Fruit fly (Drosophila melanogaster) whole organism, embryonic: ENCODE results near the gene CG5068.

ENCODE experiments used
- C15 ChIP-seq: fragments of 200-800 bp; sonication (Bioruptor generic); IDR thresholded peaks from 3 replicates; pipeline ENCODE4 v1.3.6; 2022; ENCODE audit warnings: missing biosample characterization, missing genetic modification characterization
- CG10321 ChIP-seq: fragments of 200-800 bp; sonication (Bioruptor generic); IDR thresholded peaks from 2 replicates; pipeline ENCODE4 v1.3.6; 2022; ENCODE audit warnings: missing biosample characterization, missing genetic modification characterization
- CG10565 ChIP-seq: fragments of 200-800 bp; sonication (Bioruptor generic); optimal IDR thresholded peaks from 3 replicates; lab custom pipeline; 2016; ENCODE audit warnings: missing biosample characterization, mild to moderate bottlenecking, missing genetic modification characterization
- CG11398 ChIP-seq: fragments of 200-800 bp; sonication (Bioruptor generic); optimal IDR thresholded peaks from 2 replicates; lab custom pipeline; 2016; ENCODE audit warnings: missing biosample characterization, missing genetic modification characterization
- CG12769 ChIP-seq: fragments of 200-800 bp; sonication (Bioruptor generic); optimal IDR thresholded peaks from 2 replicates; lab custom pipeline; 2019; ENCODE audit warnings: missing biosample characterization, mild to moderate bottlenecking, missing genetic modification characterization, moderate library complexity
- CG15479 ChIP-seq: fragments of 200-800 bp; sonication (Bioruptor generic); optimal IDR thresholded peaks from 3 replicates; lab custom pipeline; 2019; ENCODE audit warnings: missing biosample characterization, mild to moderate bottlenecking, missing genetic modification characterization, moderate library complexity
- CG17359 ChIP-seq: fragments of 200-800 bp; sonication (Bioruptor generic); optimal IDR thresholded peaks from 3 replicates; lab custom pipeline; 2018; ENCODE audit warnings: missing biosample characterization, mild to moderate bottlenecking, missing genetic modification characterization, moderate library complexity
- CG1832 ChIP-seq: fragments of 200-800 bp; sonication (Bioruptor generic); optimal IDR thresholded peaks from 2 replicates; lab custom pipeline; 2017; ENCODE audit warnings: missing biosample characterization, mild to moderate bottlenecking, missing genetic modification characterization, inconsistent platforms
- CG2199 ChIP-seq: fragments of 200-800 bp; sonication (Bioruptor generic); IDR thresholded peaks from 3 replicates; pipeline ENCODE4 v1.3.6; 2022; ENCODE audit warnings: missing biosample characterization, missing genetic modification characterization
- CG30020 ChIP-seq: fragments of 200-800 bp; optimal IDR thresholded peaks from 2 replicates; lab custom pipeline; 2019; ENCODE audit warnings: missing biosample characterization, mild to moderate bottlenecking, missing genetic modification characterization, moderate library complexity
- CG30431 ChIP-seq: fragments of 200-800 bp; sonication (Bioruptor generic); optimal IDR thresholded peaks from 2 replicates; lab custom pipeline; 2017; ENCODE audit warnings: missing biosample characterization, missing genetic modification characterization
- CG34224 ChIP-seq: fragments of 200-800 bp; sonication (Bioruptor generic); IDR thresholded peaks from 3 replicates; pipeline ENCODE4 v1.3.6; 2022; ENCODE audit warnings: missing biosample characterization, missing genetic modification characterization; ENCODE audit not compliant: partially characterized antibody
- CG4424 ChIP-seq: fragments of 200-800 bp; sonication (Bioruptor generic); optimal IDR thresholded peaks from 3 replicates; lab custom pipeline; 2016; ENCODE audit warnings: missing biosample characterization, missing genetic modification characterization
- CG6654 ChIP-seq: fragments of 200-800 bp; sonication (Bioruptor generic); optimal IDR thresholded peaks from 2 replicates; lab custom pipeline; 2017; ENCODE audit warnings: missing biosample characterization, mild to moderate bottlenecking, missing genetic modification characterization
- CG6689 ChIP-seq: fragments of 200-800 bp; sonication (Bioruptor generic); IDR thresholded peaks from 2 replicates; pipeline ENCODE4 v1.3.6; 2022; ENCODE audit warnings: missing biosample characterization, missing genetic modification characterization
- CG8359 ChIP-seq: fragments of 200-800 bp; sonication (Bioruptor generic); optimal IDR thresholded peaks from 2 replicates; lab custom pipeline; 2017; ENCODE audit warnings: missing biosample characterization, mild to moderate bottlenecking, missing genetic modification characterization, borderline replicate concordance
- CG8765 ChIP-seq: fragments of 200-800 bp; sonication (Bioruptor generic); IDR thresholded peaks from 2 replicates; pipeline ENCODE4 v1.3.6; 2022; ENCODE audit warnings: missing biosample characterization, missing genetic modification characterization
- Elba2 ChIP-seq: fragments of 200-800 bp; sonication (Bioruptor generic); optimal IDR thresholded peaks from 3 replicates; lab custom pipeline; 2016; ENCODE audit warnings: missing biosample characterization, missing genetic modification characterization
- HLH3B ChIP-seq: fragments of 200-800 bp; sonication (Bioruptor generic); IDR thresholded peaks from 2 replicates; pipeline ENCODE4 v1.3.6; 2022; ENCODE audit warnings: missing biosample characterization, missing genetic modification characterization
- Hand ChIP-seq: fragments of 200-800 bp; sonication (Bioruptor generic); optimal IDR thresholded peaks from 2 replicates; lab custom pipeline; 2017; ENCODE audit warnings: mild to moderate bottlenecking, missing biosample characterization, missing genetic modification reagents, missing genetic modification characterization
- HmgD ChIP-seq: fragments of 200-800 bp; sonication (Bioruptor generic); optimal IDR thresholded peaks from 3 replicates; lab custom pipeline; 2016; ENCODE audit warnings: missing biosample characterization, missing genetic modification characterization
- Jarid2 ChIP-seq: fragments of 200-800 bp; sonication (Bioruptor generic); optimal IDR thresholded peaks from 3 replicates; lab custom pipeline; 2017; ENCODE audit warnings: mild to moderate bottlenecking, missing biosample characterization, missing genetic modification reagents, missing genetic modification characterization
- Mad ChIP-seq: fragments of 200-800 bp; sonication (Bioruptor generic); optimal IDR thresholded peaks from 2 replicates; lab custom pipeline; 2016; ENCODE audit warnings: missing biosample characterization, missing genetic modification characterization
- Med ChIP-seq: fragments of 200-800 bp; sonication (Bioruptor generic); peaks from one replicate; lab custom pipeline; 2016; ENCODE audit warnings: missing biosample characterization, missing genetic modification characterization, mild to moderate bottlenecking, inconsistent platforms, moderate library complexity
- Mrtf ChIP-seq: fragments of 200-800 bp; sonication (Bioruptor generic); IDR thresholded peaks from 3 replicates; pipeline ENCODE4 v1.3.6; 2022; ENCODE audit warnings: missing biosample characterization, missing genetic modification characterization
- NK7.1 ChIP-seq: fragments of 200-800 bp; sonication (Bioruptor generic); optimal IDR thresholded peaks from 3 replicates; lab custom pipeline; 2016; ENCODE audit warnings: missing biosample characterization, missing genetic modification characterization
- Six4 ChIP-seq: fragments of 200-800 bp; sonication (Bioruptor generic); optimal IDR thresholded peaks from 2 replicates; lab custom pipeline; 2016; ENCODE audit warnings: missing biosample characterization, missing genetic modification characterization
- cato ChIP-seq: fragments of 200-800 bp; sonication (Bioruptor generic); optimal IDR thresholded peaks from 2 replicates; lab custom pipeline; 2016; ENCODE audit warnings: missing biosample characterization, missing genetic modification characterization, borderline replicate concordance
- ci ChIP-seq: fragments of 200-800 bp; sonication (Bioruptor generic); IDR thresholded peaks from 3 replicates; pipeline ENCODE4 v1.3.6; 2022; ENCODE audit warnings: missing biosample characterization, missing genetic modification characterization
- dpn ChIP-seq, 2 experiments: fragments of 200-800 bp; sonication (Bioruptor generic); optimal IDR thresholded peaks; 3 replicates each; lab custom pipeline; 2016; ENCODE audit warnings: missing biosample characterization in 2 of 2, missing genetic modification characterization in 2 of 2
- ems ChIP-seq: fragments of 200-800 bp; sonication (Bioruptor generic); optimal IDR thresholded peaks from 3 replicates; lab custom pipeline; 2016; ENCODE audit warnings: missing biosample characterization, missing genetic modification characterization
- exex ChIP-seq: fragments of 200-800 bp; sonication (Bioruptor generic); optimal IDR thresholded peaks from 4 replicates; lab custom pipeline; 2018; ENCODE audit warnings: missing biosample characterization, mild to moderate bottlenecking, missing genetic modification characterization, moderate library complexity
- fu2 ChIP-seq: fragments of 200-800 bp; sonication (Bioruptor generic); optimal IDR thresholded peaks from 2 replicates; lab custom pipeline; 2016; ENCODE audit warnings: missing biosample characterization, missing genetic modification characterization
- hth ChIP-seq: fragments of >200 bp; optimal IDR thresholded peaks from 2 replicates; lab custom pipeline; 2017; ENCODE audit warnings: inconsistent platforms
- lab ChIP-seq: fragments of 200-800 bp; sonication (Bioruptor generic); optimal IDR thresholded peaks from 3 replicates; lab custom pipeline; 2017; ENCODE audit warnings: missing biosample characterization, missing genetic modification characterization, mild to moderate bottlenecking, moderate library complexity, missing genetic modification reagents
- lbe ChIP-seq: fragments of 200-800 bp; sonication (Bioruptor generic); optimal IDR thresholded peaks from 2 replicates; lab custom pipeline; 2016; ENCODE audit warnings: missing biosample characterization, mild to moderate bottlenecking, missing genetic modification characterization
- lilli ChIP-seq: fragments of 200-800 bp; sonication (Bioruptor generic); optimal IDR thresholded peaks from 3 replicates; lab custom pipeline; 2016; ENCODE audit warnings: missing biosample characterization, missing genetic modification characterization
- lov ChIP-seq, 2 experiments: fragments of 200-800 bp in 1 of 2; fragments of >200 bp in 1 of 2; sonication (Bioruptor generic) in 1 of 2; IDR thresholded peaks in 1 of 2; optimal IDR thresholded peaks in 1 of 2; 2 replicates in 1 of 2; 3 replicates in 1 of 2; pipeline versions ENCODE4 v1.3.6 to Lab custom; 2017 to 2022; ENCODE audit warnings: missing biosample characterization in 1 of 2, missing genetic modification characterization in 1 of 2
- org-1 ChIP-seq: fragments of 200-800 bp; sonication (Bioruptor generic); optimal IDR thresholded peaks from 2 replicates; lab custom pipeline; 2017; ENCODE audit warnings: missing biosample characterization, missing genetic modification characterization
- psq ChIP-seq: fragments of 200-800 bp; sonication (Bioruptor generic); optimal IDR thresholded peaks from 2 replicates; lab custom pipeline; 2017; ENCODE audit warnings: missing biosample characterization, missing genetic modification characterization
- rib ChIP-seq: fragments of 200-800 bp; sonication (Bioruptor generic); IDR thresholded peaks from 2 replicates; pipeline ENCODE4 v1.3.6; 2022; ENCODE audit warnings: missing biosample characterization, missing genetic modification characterization
- scrt ChIP-seq: fragments of 200-800 bp; sonication (Bioruptor generic); optimal IDR thresholded peaks from 2 replicates; lab custom pipeline; 2018; ENCODE audit warnings: missing biosample characterization, mild to moderate bottlenecking, missing genetic modification characterization, moderate library complexity
- slp2 ChIP-seq: fragments of 200-800 bp; sonication (Bioruptor generic); optimal IDR thresholded peaks from 2 replicates; lab custom pipeline; 2016; ENCODE audit warnings: missing biosample characterization, missing genetic modification characterization
- sna ChIP-seq: fragments of 200-800 bp; sonication (Bioruptor generic); IDR thresholded peaks from 2 replicates; pipeline ENCODE4 v1.3.6; 2022; ENCODE audit warnings: missing biosample characterization, missing genetic modification characterization; ENCODE audit not compliant: partially characterized antibody
- tio ChIP-seq: fragments of 200-800 bp; sonication (Bioruptor generic); optimal IDR thresholded peaks from 2 replicates; lab custom pipeline; 2017; ENCODE audit warnings: missing biosample characterization, missing genetic modification characterization, inconsistent platforms
- tll ChIP-seq, 2 experiments: fragments of 200-800 bp in 1 of 2; fragments of >200 bp in 1 of 2; sonication (Bioruptor generic) in 1 of 2; optimal IDR thresholded peaks; 2 replicates each; lab custom pipeline; 2017 to 2019; ENCODE audit warnings: missing biosample characterization in 2 of 2, missing genetic modification characterization in 2 of 2, mild to moderate bottlenecking in 1 of 2, moderate library complexity in 1 of 2
- usp ChIP-seq: fragments of >200 bp; optimal IDR thresholded peaks from 2 replicates; lab custom pipeline; 2017; ENCODE audit warnings: missing biosample characterization, missing genetic modification characterization
- vvl ChIP-seq: fragments of 200-800 bp; sonication (Bioruptor generic); IDR thresholded peaks from 2 replicates; pipeline ENCODE4 v1.3.6; 2022; ENCODE audit warnings: missing biosample characterization, missing genetic modification characterization
- wek ChIP-seq: fragments of 200-800 bp; sonication (Bioruptor generic); optimal IDR thresholded peaks from 3 replicates; lab custom pipeline; 2018; ENCODE audit warnings: missing biosample characterization, mild to moderate bottlenecking, missing genetic modification characterization, moderate library complexity
- wor ChIP-seq: fragments of 200-800 bp; sonication (Bioruptor generic); IDR thresholded peaks from 2 replicates; pipeline ENCODE4 v1.3.6; 2022; ENCODE audit warnings: missing biosample characterization, missing genetic modification characterization
- z ChIP-seq: fragments of 200-800 bp; sonication (Bioruptor generic); IDR thresholded peaks from 3 replicates; pipeline ENCODE4 v1.3.6; 2022; ENCODE audit warnings: missing biosample characterization, missing genetic modification characterization

Gene CG5068

DNA sequence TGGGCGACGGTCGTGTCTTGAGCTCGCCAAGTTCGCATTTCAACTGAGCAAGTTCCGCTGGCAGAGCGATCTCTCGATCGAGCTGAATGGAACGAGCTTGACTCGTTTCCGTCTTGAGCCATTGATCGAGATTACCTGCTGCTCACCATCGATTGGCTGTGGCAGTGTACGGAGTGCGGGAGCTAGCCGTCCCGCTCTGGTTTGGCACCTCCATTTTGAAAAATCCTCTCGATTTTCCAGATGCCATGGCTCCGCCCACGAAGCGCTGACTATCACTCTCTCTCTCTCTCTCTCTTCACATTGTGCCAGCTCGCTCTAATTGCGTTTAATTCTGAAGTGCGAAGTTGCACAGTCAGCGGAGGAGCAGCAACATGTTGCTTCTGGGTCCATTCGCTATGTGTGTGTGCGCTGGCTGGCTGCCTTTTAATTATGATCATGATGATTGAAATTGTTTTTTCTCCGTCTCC is 32.7 kb downstream of the CG5068 start, which contains the start of gene Doc2 (continued):
- TF ChIP-seq exex = no peak
- no peak for TF ChIP-seq usp (GFP tag; lab: Kevin White, UChicago)
- TF ChIP-seq CG11398 = no peak
- peak; percentile 77 for TF ChIP-seq z (GFP tag; lab: Robert Waterston, UW)
- peak; percentile 94 for TF ChIP-seq CG1832 (GFP tag; lab: Kevin White, UChicago)
- TF ChIP-seq CG15479 = peak; percentile 78
- no peak for TF ChIP-seq wek (GFP tag; lab: Kevin White, UChicago)
- no peak for TF ChIP-seq org-1 (GFP tag; lab: Kevin White, UChicago)
- TF ChIP-seq Jarid2 (GFP tag; lab: Kevin White, UChicago) = no peak
- no peak for TF ChIP-seq fu2 (GFP tag; lab: Kevin White, UChicago)
- no peak for TF ChIP-seq Six4 (GFP tag; lab: Kevin White, UChicago)
- TF ChIP-seq CG6654 (GFP tag; lab: Kevin White, UChicago) = no peak
- TF ChIP-seq HLH3B = no peak
- TF ChIP-seq ci (GFP tag; lab: Robert Waterston, UW) = 0 out of 3 replicates have a peak, but pooled peaks have one; percentile 57
- TF ChIP-seq slp2 (GFP tag; lab: Kevin White, UChicago) = no peak
- TF ChIP-seq CG30431 (GFP tag; lab: Kevin White, UChicago) = no peak
- no peak for TF ChIP-seq cato (GFP tag; lab: Kevin White, UChicago)
- no peak for TF ChIP-seq lab (GFP tag; lab: Kevin White, UChicago)
- no peak for TF ChIP-seq Elba2
- no peak for TF ChIP-seq Mrtf (GFP tag; lab: Robert Waterston, UW)
- TF ChIP-seq CG30020 (tag; lab: Kevin White, UChicago) = no peak
- TF ChIP-seq CG34224 = peak; percentile 12; the same call in 1 of the 3 replicates
- TF ChIP-seq ems = no peak
- TF ChIP-seq scrt (GFP tag; lab: Kevin White, UChicago) = no peak
- no peak for TF ChIP-seq NK7.1 (GFP tag; lab: Kevin White, UChicago)
- TF ChIP-seq Hand (GFP tag; lab: Kevin White, UChicago) = no peak
- TF ChIP-seq dpn (GFP tag; optimal IDR thresholded peaks at IDR 0.05; lab: Kevin White, UChicago) = no peak
- TF ChIP-seq tll (GFP tag; optimal IDR thresholded peaks at IDR 0.05; lab: Kevin White, UChicago) = peak in 1 of 2 experiments; percentile 38
- TF ChIP-seq Mad = no peak
- no peak for TF ChIP-seq CG12769 (tag; lab: Kevin White, UChicago)
- no peak for TF ChIP-seq psq (GFP tag; lab: Kevin White, UChicago)
- no peak for TF ChIP-seq lov (optimal IDR thresholded peaks at IDR 0.05; lab: Kevin White, UChicago)
- TF ChIP-seq lov (GFP tag; IDR thresholded peaks at IDR 0.05; lab: Robert Waterston, UW) = 0 out of 3 replicates have a peak, but pooled peaks have one; percentile 10
- no peak for TF ChIP-seq tio (GFP tag; lab: Kevin White, UChicago)
- no peak for TF ChIP-seq lilli (GFP tag; lab: Kevin White, UChicago)
- TF ChIP-seq CG17359 (tag; lab: Kevin White, UChicago) = no peak
- TF ChIP-seq sna = 0 out of 2 replicates have a peak, but pooled peaks have one; percentile 16
- no peak for TF ChIP-seq CG10565
- no peak for TF ChIP-seq CG2199 (GFP tag; lab: Robert Waterston, UW)
- TF ChIP-seq HmgD (GFP tag; lab: Kevin White, UChicago) = peak; percentile 37
- no peak for TF ChIP-seq CG8359 (GFP tag; lab: Kevin White, UChicago)
- no peak for TF ChIP-seq CG4424 (GFP tag; lab: Kevin White, UChicago)
- TF ChIP-seq CG6689 (GFP tag; lab: Robert Waterston, UW) = no peak
- no peak for TF ChIP-seq wor
- TF ChIP-seq C15 (GFP tag; lab: Robert Waterston, UW) = no peak
- no peak for TF ChIP-seq CG8765 (GFP tag; lab: Robert Waterston, UW)
- peak; percentile 46 for TF ChIP-seq vvl
- TF ChIP-seq rib (GFP tag; lab: Robert Waterston, UW) = no peak
- peak; percentile 42 for TF ChIP-seq Med (GFP tag; lab: Kevin White, UChicago)
- TF ChIP-seq CG10321 (GFP tag; lab: Robert Waterston, UW) = peak; percentile 97
- no peak for TF ChIP-seq lbe (GFP tag; lab: Kevin White, UChicago)
- TF ChIP-seq hth (lab: Kevin White, UChicago) = no peak
